Fruit fly (Drosophila melanogaster): ENCODE results near the gene kdn.

DNA sequence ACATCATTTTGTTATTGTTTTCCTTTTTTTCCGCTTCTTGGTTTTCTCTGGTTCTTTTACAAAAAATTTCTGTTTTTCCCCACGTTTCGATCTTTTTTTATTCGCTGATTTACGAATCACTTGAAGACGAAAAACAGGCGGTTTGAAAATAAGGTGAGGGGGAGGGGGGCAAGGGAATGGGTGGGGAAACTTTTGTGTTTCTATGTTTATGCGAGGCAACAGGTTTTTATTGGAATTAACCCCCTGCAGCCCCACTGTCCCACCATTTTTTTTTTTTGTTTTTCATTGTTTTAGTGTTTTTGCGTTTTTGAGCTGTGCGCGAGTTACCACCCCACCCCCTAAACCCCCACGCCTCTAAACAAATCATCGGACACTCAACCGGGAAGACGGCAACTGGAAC lies 15.5 kb upstream of the kdn start:
- TF ChIP-seq cic (GFP tag; optimal IDR thresholded peaks at IDR 0.05), result no peak
- no peak for TF ChIP-seq bab1 (GFP tag; optimal IDR thresholded peaks at IDR 0.05)
- TF ChIP-seq tj (GFP tag; optimal IDR thresholded peaks at IDR 0.05), result no peak
- no peak for TF ChIP-seq CG12768 (GFP tag; optimal IDR thresholded peaks at IDR 0.05)
- no peak for TF ChIP-seq Crg-1 (GFP tag; optimal IDR thresholded peaks at IDR 0.05)
- no peak for TF ChIP-seq kay (GFP tag; ENCODE audit: borderline replicate concordance)
- TF ChIP-seq Hr96 (GFP tag; optimal IDR thresholded peaks at IDR 0.05), result no peak
- TF ChIP-seq Mnt (GFP tag; optimal IDR thresholded peaks at IDR 0.05), result no peak
- no peak for TF ChIP-seq cnc (optimal IDR thresholded peaks at IDR 0.05)
- no peak for TF ChIP-seq CG5204 (GFP tag; optimal IDR thresholded peaks at IDR 0.05)
- no peak for TF ChIP-seq CG33017 (tag; optimal IDR thresholded peaks at IDR 0.05)
- no peak for TF ChIP-seq CG11617 (GFP tag; optimal IDR thresholded peaks at IDR 0.05)
